Worm (Caenorhabditis elegans): ENCODE results near the gene odd-1.

- TF ChIP-seq ref-1 (GFP tag; conservative IDR thresholded peaks at IDR 0.05) (no peak), cog-1 (tag; optimal IDR thresholded peaks at IDR 0.05) (no peak), ztf-29 (GFP tag; IDR thresholded peaks at IDR 0.05) (no peak), klf-2 (GFP tag; conservative IDR thresholded peaks at IDR 0.05) (no peak), med-1 (GFP tag; optimal IDR thresholded peaks at IDR 0.05; ENCODE audit: insufficient read depth) (no peak), flt-1 (GFP tag; IDR thresholded peaks at IDR 0.05) (no peak), T22C8.4 (GFP tag; IDR thresholded peaks at IDR 0.05) (no peak)
These were observed 23.2 kb upstream of the odd-1 start, which contains the start of gene tofu-7 for ce11 chrIII:7084908-7085307.
